Worm (Caenorhabditis elegans) whole organism, young adult: Measurements from ENCODE around the gene pbo-1.
"Not testable (repeated sequence)": the region's sequence is repeated elsewhere in the genome, so short reads cannot be mapped to it uniquely, and the experiment has no call there.

ENCODE experiments used
- B0261.1 ChIP-seq: sonication (generic microtip); optimal IDR thresholded peaks from 2 replicates; lab custom pipeline; 2016; ENCODE audit warnings: mild to moderate bottlenecking, missing genetic modification characterization, moderate library complexity, missing compliant biosample characterization
- D2030.7 ChIP-seq: fragments of 200-800 bp; sonication (Bioruptor generic); IDR thresholded peaks from 2 replicates; pipeline ENCODE4 v1.3.6; 2022; ENCODE audit warnings: missing genetic modification reagents, missing genetic modification characterization, missing compliant biosample characterization
- F33H1.4 ChIP-seq: fragments of 200-800 bp; sonication (Bioruptor generic); IDR thresholded peaks from 2 replicates; pipeline ENCODE4 v1.3.6; 2022; ENCODE audit warnings: missing genetic modification reagents, missing genetic modification characterization, missing compliant biosample characterization
- K11D2.4 ChIP-seq: fragments of 200-800 bp; sonication (Bioruptor generic); IDR thresholded peaks from 2 replicates; pipeline ENCODE4 v1.3.6; 2022; ENCODE audit warnings: missing genetic modification reagents, missing genetic modification characterization, missing compliant biosample characterization
- Y53F4B.3 ChIP-seq: fragments of 200-800 bp; sonication (Bioruptor generic); IDR thresholded peaks from 2 replicates; pipeline ENCODE4 v1.3.6; 2022; ENCODE audit warnings: missing genetic modification reagents, missing genetic modification characterization, missing compliant biosample characterization
- Y56A3A.18 ChIP-seq: fragments of 200-800 bp; sonication (Bioruptor generic); IDR thresholded peaks from 2 replicates; pipeline ENCODE4 v1.3.6; 2022; ENCODE audit warnings: missing genetic modification reagents, missing genetic modification characterization, missing compliant biosample characterization
- aptf-3 ChIP-seq: fragments of 200-800 bp; sonication (Bioruptor generic); IDR thresholded peaks from 2 replicates; pipeline ENCODE4 v1.3.6; 2022; ENCODE audit warnings: missing genetic modification characterization, missing compliant biosample characterization
- atf-7 ChIP-seq: sonication (generic microtip); optimal IDR thresholded peaks from 2 replicates; lab custom pipeline; 2017; ENCODE audit warnings: mild to moderate bottlenecking, missing genetic modification characterization, missing compliant biosample characterization
- cebp-1 ChIP-seq, 2 experiments: fragments of 200-800 bp in 1 of 2; sonication (Bioruptor generic) in 1 of 2; sonication (generic microtip) in 1 of 2; IDR thresholded peaks in 1 of 2; optimal IDR thresholded peaks in 1 of 2; 2 replicates each; pipeline versions ENCODE4 v1.3.6 to Lab custom; 2017 to 2022; ENCODE audit warnings: missing compliant biosample characterization in 2 of 2, missing genetic modification characterization in 2 of 2, mild to moderate bottlenecking in 1 of 2, missing genetic modification reagents in 1 of 2, moderate library complexity in 1 of 2
- cebp-2 ChIP-seq: fragments of 200-800 bp; sonication (Bioruptor generic); IDR thresholded peaks from 2 replicates; pipeline ENCODE4 v1.3.6; 2022; ENCODE audit warnings: missing genetic modification characterization, missing compliant biosample characterization
- ceh-58 ChIP-seq: fragments of 200-800 bp; sonication (Bioruptor generic); IDR thresholded peaks from 2 replicates; pipeline ENCODE4 v1.3.6; 2022; ENCODE audit warnings: missing genetic modification characterization, missing compliant biosample characterization
- ceh-79 ChIP-seq: sonication (generic microtip); optimal IDR thresholded peaks from 2 replicates; lab custom pipeline; 2017; ENCODE audit warnings: mild to moderate bottlenecking, missing genetic modification characterization, missing compliant biosample characterization
- chd-7 ChIP-seq: sonication (generic microtip); optimal IDR thresholded peaks from 2 replicates; lab custom pipeline; 2016; ENCODE audit warnings: mild to moderate bottlenecking, missing genetic modification characterization, moderate library complexity, missing compliant biosample characterization
- dox-1 ChIP-seq: fragments of 200-800 bp; sonication (Bioruptor generic); IDR thresholded peaks from 2 replicates; pipeline ENCODE4 v1.3.6; 2022; ENCODE audit warnings: missing genetic modification reagents, missing genetic modification characterization, missing compliant biosample characterization
- egl-18 ChIP-seq: fragments of 200-800 bp; sonication (Bioruptor generic); IDR thresholded peaks from 2 replicates; pipeline ENCODE4 v1.3.6; 2022; ENCODE audit warnings: missing genetic modification reagents, missing genetic modification characterization, missing compliant biosample characterization
- him-1 ChIP-seq: sonication (generic microtip); optimal IDR thresholded peaks from 2 replicates; lab custom pipeline; 2016; ENCODE audit warnings: missing genotype, missing genetic modification reagents, missing genetic modification characterization, missing compliant biosample characterization
- hlh-12 ChIP-seq: sonication (generic microtip); optimal IDR thresholded peaks from 2 replicates; lab custom pipeline; 2016; ENCODE audit warnings: missing genetic modification characterization, missing compliant biosample characterization
- hmg-1.2 ChIP-seq: fragments of 200-800 bp; sonication (Bioruptor generic); IDR thresholded peaks from 2 replicates; pipeline ENCODE4 v1.3.6; 2022; ENCODE audit warnings: missing genetic modification reagents, missing genetic modification characterization, missing compliant biosample characterization
- hrde-1 ChIP-seq: sonication (generic microtip); optimal IDR thresholded peaks from 2 replicates; lab custom pipeline; 2016; ENCODE audit warnings: missing genetic modification characterization, mild to moderate bottlenecking, missing compliant biosample characterization, moderate library complexity, missing genotype, missing genetic modification reagents, borderline replicate concordance
- lin-35 ChIP-seq, 3 experiments: fragments of 150-350 bp in 2 of 3; sonication (generic microtip) in 1 of 3; optimal IDR thresholded peaks; 2 replicates each; lab custom pipeline; 2014 to 2018; ENCODE audit warnings: missing biosample characterization in 3 of 3, missing genetic modification characterization in 3 of 3, missing genetic modification reagents in 3 of 3
- lsl-1 ChIP-seq: fragments of 200-800 bp; sonication (Bioruptor generic); optimal IDR thresholded peaks from 2 replicates; lab custom pipeline; 2018; ENCODE audit warnings: mild to moderate bottlenecking, missing genetic modification characterization, moderate library complexity, missing compliant biosample characterization
- madf-3 ChIP-seq: fragments of 200-800 bp; sonication (Bioruptor generic); IDR thresholded peaks from 2 replicates; pipeline ENCODE4 v1.3.6; 2022; ENCODE audit warnings: missing genetic modification reagents, missing genetic modification characterization, missing compliant biosample characterization
- madf-6 ChIP-seq: fragments of 200-800 bp; sonication (Bioruptor generic); IDR thresholded peaks from 2 replicates; pipeline ENCODE4 v1.3.6; 2022; ENCODE audit warnings: missing genetic modification reagents, missing genetic modification characterization, missing compliant biosample characterization
- mcd-1 ChIP-seq: fragments of 200-800 bp; sonication (Bioruptor generic); IDR thresholded peaks from 2 replicates; pipeline ENCODE4 v1.3.6; 2022; ENCODE audit warnings: missing genetic modification reagents, missing genetic modification characterization, missing compliant biosample characterization
- nhr-179 ChIP-seq: sonication (generic microtip); optimal IDR thresholded peaks from 2 replicates; lab custom pipeline; 2016; ENCODE audit warnings: mild to moderate bottlenecking, missing genetic modification characterization, missing compliant biosample characterization
- nhr-80 ChIP-seq: sonication (generic microtip); optimal IDR thresholded peaks from 2 replicates; lab custom pipeline; 2016; ENCODE audit warnings: missing genetic modification characterization, missing compliant biosample characterization
- repo-1 ChIP-seq: sonication (generic microtip); optimal IDR thresholded peaks from 2 replicates; lab custom pipeline; 2017; ENCODE audit warnings: mild to moderate bottlenecking, missing genetic modification characterization, missing compliant biosample characterization
- snpc-1.1 ChIP-seq: sonication (generic microtip); optimal IDR thresholded peaks from 2 replicates; lab custom pipeline; 2017; ENCODE audit warnings: missing genetic modification characterization, mild to moderate bottlenecking, missing compliant biosample characterization, antibody characterized with exemption, moderate library complexity, missing genotype, missing genetic modification reagents; ENCODE audit not compliant: insufficient read depth
- tbp1 ChIP-seq: fragments of 200-800 bp; sonication (Bioruptor generic); optimal IDR thresholded peaks from 2 replicates; lab custom pipeline; 2018; ENCODE audit warnings: mild to moderate bottlenecking, missing genetic modification characterization, missing compliant biosample characterization
- tlf-1 ChIP-seq: fragments of 200-800 bp; sonication (Bioruptor generic); optimal IDR thresholded peaks from 2 replicates; lab custom pipeline; 2018; ENCODE audit warnings: mild to moderate bottlenecking, missing genetic modification characterization, missing compliant biosample characterization
- unc-62 ChIP-seq: fragments of 150-350 bp; optimal IDR thresholded peaks from 2 replicates; lab custom pipeline; 2014; ENCODE audit warnings: missing biosample characterization, missing genetic modification reagents, missing genetic modification characterization
- zim-3 ChIP-seq: sonication (generic microtip); optimal IDR thresholded peaks from 2 replicates; lab custom pipeline; 2017; ENCODE audit warnings: mild to moderate bottlenecking, missing genetic modification characterization, moderate library complexity, missing compliant biosample characterization
- ztf-22 ChIP-seq: fragments of 200-800 bp; sonication (Bioruptor generic); optimal IDR thresholded peaks from 2 replicates; lab custom pipeline; 2018; ENCODE audit warnings: mild to moderate bottlenecking, missing genetic modification characterization, moderate library complexity, missing compliant biosample characterization

pbo-1 gene

DNA sequence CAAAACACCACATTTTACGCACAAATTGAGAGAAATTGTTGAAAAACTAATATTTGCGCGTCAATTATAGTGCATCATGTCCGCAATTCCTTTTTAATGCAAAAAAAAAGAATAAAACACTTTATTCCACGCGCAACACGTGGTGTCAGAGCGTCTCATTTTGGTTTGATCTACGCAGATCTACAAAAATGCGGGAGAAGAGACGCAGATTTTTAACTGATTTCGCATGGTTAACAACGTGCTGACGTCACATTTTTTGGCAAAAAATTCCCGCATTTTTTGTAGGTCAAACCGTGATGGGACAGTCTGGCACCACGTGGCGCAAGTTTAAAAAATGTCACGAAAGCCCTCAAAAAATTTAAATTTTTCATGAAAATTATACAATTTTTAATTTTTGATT is 23.9 kb upstream of the pbo-1 start:
- TF ChIP-seq chd-7, result no peak
- TF ChIP-seq madf-6 (GFP tag; lab: Robert Waterston, UW), result peak; percentile 58

ce11 chrIII:2700637-2701036 is 14.4 kb upstream of the pbo-1 start, which contains the start of gene set-27:
Gene set-27, plus strand, starts transcription at chrIII:2700937.
- TF ChIP-seq hlh-12 (tag; lab: Kevin White, UChicago) (no peak), him-1 (tag; lab: Kevin White, UChicago) (no peak), Y56A3A.18 (no peak), aptf-3 (no peak), ztf-22 (GFP tag; lab: Kevin White, UChicago) (no peak), atf-7 (tag; lab: Kevin White, UChicago) (no peak), ceh-79 (tag; lab: Kevin White, UChicago) (no peak), zim-3 (tag; lab: Kevin White, UChicago) (no peak)

- not testable (repeated sequence) for TF ChIP-seq K11D2.4, madf-3, egl-18 (GFP tag; lab: Robert Waterston, UW)
Observed at ce11 chrIII:2699363-2699762, 13.1 kb upstream of the pbo-1 start, which contains the start of gene cox-6B. Gene cox-6B, plus strand, starts transcription at chrIII:2699663.

DNA sequence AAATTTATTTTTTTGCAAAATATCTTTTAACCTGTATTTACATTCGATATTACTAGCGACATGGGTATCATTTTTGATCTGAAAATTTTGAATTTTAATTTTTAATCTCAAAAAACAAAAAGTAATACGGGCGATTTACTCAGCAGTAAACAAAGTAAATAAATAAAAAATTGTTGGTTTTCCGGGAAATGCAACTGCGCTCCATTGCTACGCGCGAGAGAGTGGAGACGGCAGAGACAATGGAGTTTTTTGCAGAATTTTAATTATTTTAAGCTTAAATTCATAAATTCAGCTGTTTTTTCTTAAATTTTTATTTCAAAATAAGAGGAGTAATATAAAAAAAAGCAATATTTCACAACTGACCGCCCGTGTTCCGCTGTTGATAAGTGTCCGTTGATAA is 12.5 kb upstream of the pbo-1 start, which contains the start of gene slc-30A9:
TSS of gene slc-30A9 (minus strand) at position 78 of the 400 bp plus-strand sequence.
- TF ChIP-seq D2030.7 (GFP tag; lab: Robert Waterston, UW), result 0 out of 2 replicates have a peak, but pooled peaks have one; percentile 23
- TF ChIP-seq madf-6 (GFP tag; lab: Robert Waterston, UW), result peak; percentile 53; the same call in 1 of the 2 replicates
- TF ChIP-seq ceh-58, result no peak
- TF ChIP-seq lsl-1 (GFP tag; lab: Kevin White, UChicago), result peak; percentile 26
- no peak for TF ChIP-seq repo-1 (tag; lab: Kevin White, UChicago)
- peak; percentile 89 for TF ChIP-seq mcd-1
- no peak for TF ChIP-seq tlf-1 (GFP tag; lab: Kevin White, UChicago)
- peak; percentile 98 for TF ChIP-seq hmg-1.2 (GFP tag; lab: Robert Waterston, UW)
- TF ChIP-seq F33H1.4 (GFP tag; lab: Robert Waterston, UW), result peak; percentile 54; the same call in 1 of the 2 replicates
- TF ChIP-seq lin-35 (GFP tag; optimal IDR thresholded peaks at IDR 0.05; lab: Kevin White, UChicago), result no peak
- TF ChIP-seq snpc-1.1, result no peak
- TF ChIP-seq, all 124 proteins: peak for 6

DNA sequence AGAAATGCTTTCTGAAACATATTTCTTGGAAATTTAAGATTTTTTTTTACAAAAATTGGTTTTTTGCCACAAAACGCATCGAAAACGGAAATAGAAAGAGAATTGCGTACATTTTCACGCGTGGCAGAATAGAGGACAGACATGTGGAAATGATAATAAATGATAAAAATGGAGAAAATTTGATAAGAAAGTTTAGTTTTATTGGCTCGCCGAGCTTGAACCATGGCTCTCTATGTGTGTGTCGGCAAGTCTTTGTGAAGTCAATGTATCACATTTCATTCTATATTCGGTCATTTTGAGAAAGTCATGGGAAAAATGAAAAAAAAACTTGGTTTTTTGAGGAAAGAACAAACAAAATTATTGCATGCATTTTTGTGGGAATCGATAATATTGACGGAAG is 1.1 kb upstream of the pbo-1 start:
- TF ChIP-seq nhr-80 (tag; lab: Kevin White, UChicago), result peak; percentile 71
- no peak for TF ChIP-seq hrde-1 (tag; lab: Kevin White, UChicago)
- TF ChIP-seq cebp-1 (GFP tag; IDR thresholded peaks at IDR 0.05; lab: Robert Waterston, UW), result no peak
- peak; percentile 9 for TF ChIP-seq cebp-1 (tag; optimal IDR thresholded peaks at IDR 0.05; lab: Kevin White, UChicago)

- TF ChIP-seq hlh-12 (tag; lab: Kevin White, UChicago) (no peak), zim-3 (tag; lab: Kevin White, UChicago) (no peak), dox-1 (GFP tag; lab: Robert Waterston, UW) (no peak), K11D2.4 (GFP tag; lab: Robert Waterston, UW) (no peak), tbp1 (GFP tag; lab: Kevin White, UChicago) (no peak), cebp-2 (no peak), B0261.1 (tag; lab: Kevin White, UChicago) (no peak), nhr-179 (tag; lab: Kevin White, UChicago) (no peak), unc-62 (GFP tag; lab: Kevin White, UChicago) (no peak), madf-6 (GFP tag; lab: Robert Waterston, UW) (no peak), Y53F4B.3 (no peak)
Observed at ce11 chrIII:2686663-2687062, 400 bp upstream of the pbo-1 start.
